Fruit fly (Drosophila melanogaster) whole organism, embryonic: ENCODE measurements around the gene CG14431.

Experiments used
- Blimp-1 ChIP-seq: fragments of 200-800 bp; sonication (Bioruptor generic); optimal IDR thresholded peaks from 3 replicates; lab custom pipeline; 2018; ENCODE audit warnings: missing biosample characterization, missing genetic modification characterization, mild to moderate bottlenecking, moderate library complexity, missing genetic modification reagents
- CG1024 ChIP-seq: fragments of 200-800 bp; sonication (Bioruptor generic); IDR thresholded peaks from 2 replicates; pipeline ENCODE4 v1.3.6; 2022; ENCODE audit warnings: missing biosample characterization, missing genetic modification characterization
- CG10366 ChIP-seq: fragments of 200-800 bp; sonication (Bioruptor generic); IDR thresholded peaks from 2 replicates; pipeline ENCODE4 v1.3.6; 2022; ENCODE audit warnings: missing biosample characterization, missing genetic modification characterization
- CG10565 ChIP-seq: fragments of 200-800 bp; sonication (Bioruptor generic); optimal IDR thresholded peaks from 3 replicates; lab custom pipeline; 2016; ENCODE audit warnings: missing biosample characterization, mild to moderate bottlenecking, missing genetic modification characterization
- CG11456 ChIP-seq: fragments of 200-800 bp; sonication (Bioruptor generic); IDR thresholded peaks from 3 replicates; pipeline ENCODE4 v1.3.6; 2022; ENCODE audit warnings: missing biosample characterization, missing genetic modification characterization
- CG11504 ChIP-seq: fragments of 200-800 bp; sonication (Bioruptor generic); optimal IDR thresholded peaks from 3 replicates; lab custom pipeline; 2019; ENCODE audit warnings: missing biosample characterization, mild to moderate bottlenecking, missing genetic modification characterization, moderate library complexity
- CG1233 ChIP-seq: fragments of 200-800 bp; sonication (Bioruptor generic); optimal IDR thresholded peaks from 4 replicates; lab custom pipeline; 2018; ENCODE audit warnings: missing biosample characterization, mild to moderate bottlenecking, missing genetic modification characterization
- CG14014 ChIP-seq: fragments of 200-800 bp; sonication (Bioruptor generic); IDR thresholded peaks from 2 replicates; pipeline ENCODE4 v1.3.6; 2022; ENCODE audit warnings: missing biosample characterization, missing genetic modification characterization
- CG16815 ChIP-seq: fragments of 200-800 bp; sonication (Bioruptor generic); optimal IDR thresholded peaks from 3 replicates; lab custom pipeline; 2017; ENCODE audit warnings: missing biosample characterization, mild to moderate bottlenecking, missing genetic modification characterization
- CG30403 ChIP-seq: fragments of 200-800 bp; sonication (Bioruptor generic); optimal IDR thresholded peaks from 3 replicates; lab custom pipeline; 2016; ENCODE audit warnings: missing biosample characterization, missing genetic modification characterization
- CG32772 ChIP-seq: fragments of 200-800 bp; sonication (Bioruptor generic); IDR thresholded peaks from 2 replicates; pipeline ENCODE4 v1.3.6; 2022; ENCODE audit warnings: missing biosample characterization, missing genetic modification characterization
- CG3281 ChIP-seq: fragments of 200-800 bp; sonication (Bioruptor generic); optimal IDR thresholded peaks from 3 replicates; lab custom pipeline; 2017; ENCODE audit warnings: missing biosample characterization, mild to moderate bottlenecking, missing genetic modification characterization
- CG34422 ChIP-seq: fragments of 200-800 bp; sonication (Bioruptor generic); IDR thresholded peaks from 3 replicates; pipeline ENCODE4 v1.3.6; 2022; ENCODE audit warnings: missing biosample characterization, missing genetic modification characterization
- CG3995 ChIP-seq: fragments of 200-800 bp; sonication (Bioruptor generic); optimal IDR thresholded peaks from 3 replicates; lab custom pipeline; 2016; ENCODE audit warnings: missing biosample characterization, missing genetic modification characterization
- CG43689 ChIP-seq: fragments of 200-800 bp; sonication (Bioruptor generic); IDR thresholded peaks from 2 replicates; pipeline ENCODE4 v1.3.6; 2022; ENCODE audit warnings: missing biosample characterization, missing genetic modification characterization
- CG4404 ChIP-seq: fragments of 200-800 bp; sonication (Bioruptor generic); IDR thresholded peaks from 2 replicates; pipeline ENCODE4 v1.3.6; 2022; ENCODE audit warnings: missing biosample characterization, missing genetic modification characterization
- CG4820 ChIP-seq: fragments of 200-800 bp; sonication (Bioruptor generic); optimal IDR thresholded peaks from 3 replicates; lab custom pipeline; 2016; ENCODE audit warnings: missing biosample characterization, missing genetic modification characterization
- CG6683 ChIP-seq: fragments of 200-800 bp; sonication (Bioruptor generic); optimal IDR thresholded peaks from 2 replicates; lab custom pipeline; 2017; ENCODE audit warnings: missing biosample characterization, mild to moderate bottlenecking, missing genetic modification characterization, missing genetic modification reagents
- CG7271 ChIP-seq: fragments of 200-800 bp; sonication (Bioruptor generic); optimal IDR thresholded peaks from 2 replicates; lab custom pipeline; 2018; ENCODE audit warnings: missing biosample characterization, mild to moderate bottlenecking, missing genetic modification characterization, moderate library complexity
- CG8388 ChIP-seq: fragments of 200-800 bp; sonication (Bioruptor generic); optimal IDR thresholded peaks from 2 replicates; lab custom pipeline; 2019; ENCODE audit warnings: missing biosample characterization, mild to moderate bottlenecking, missing genetic modification characterization, moderate library complexity
- CG8924 ChIP-seq: fragments of 200-800 bp; optimal IDR thresholded peaks from 3 replicates; lab custom pipeline; 2019; ENCODE audit warnings: missing biosample characterization, mild to moderate bottlenecking, missing genetic modification characterization, moderate library complexity
- CG9817 ChIP-seq: fragments of 200-800 bp; sonication (Bioruptor generic); optimal IDR thresholded peaks from 2 replicates; lab custom pipeline; 2018; ENCODE audit warnings: missing biosample characterization, mild to moderate bottlenecking, missing genetic modification characterization, moderate library complexity
- Dip2 ChIP-seq: fragments of 200-800 bp; sonication (Bioruptor generic); IDR thresholded peaks from 2 replicates; pipeline ENCODE4 v1.3.6; 2022; ENCODE audit warnings: missing biosample characterization, missing genetic modification characterization
- Doc2 ChIP-seq: fragments of 200-800 bp; sonication (Bioruptor generic); IDR thresholded peaks from 2 replicates; pipeline ENCODE4 v1.3.6; 2022; ENCODE audit warnings: missing biosample characterization, missing genetic modification characterization
- HHEX ChIP-seq: fragments of 200-800 bp; sonication (Bioruptor generic); optimal IDR thresholded peaks from 3 replicates; lab custom pipeline; 2017; ENCODE audit warnings: missing biosample characterization, mild to moderate bottlenecking, missing genetic modification characterization, missing genetic modification reagents
- Hey ChIP-seq: fragments of 200-800 bp; sonication (Bioruptor generic); optimal IDR thresholded peaks from 3 replicates; lab custom pipeline; 2018; ENCODE audit warnings: missing biosample characterization, mild to moderate bottlenecking, missing genetic modification characterization
- Hsf ChIP-seq: fragments of 200-800 bp; sonication (Bioruptor generic); optimal IDR thresholded peaks from 3 replicates; lab custom pipeline; 2016; ENCODE audit warnings: missing biosample characterization, missing genetic modification characterization
- MESR4 ChIP-seq: fragments of 200-800 bp; sonication (Bioruptor generic); optimal IDR thresholded peaks from 2 replicates; lab custom pipeline; 2018; ENCODE audit warnings: missing biosample characterization, mild to moderate bottlenecking, missing genetic modification characterization, moderate library complexity
- Mes4 ChIP-seq: fragments of 200-800 bp; sonication (Bioruptor generic); optimal IDR thresholded peaks from 2 replicates; lab custom pipeline; 2016; ENCODE audit warnings: missing biosample characterization, missing genetic modification characterization
- Spps ChIP-seq: fragments of 200-800 bp; sonication (Bioruptor generic); optimal IDR thresholded peaks from 2 replicates; lab custom pipeline; 2018; ENCODE audit warnings: missing biosample characterization, mild to moderate bottlenecking, missing genetic modification characterization
- btn ChIP-seq: fragments of 200-800 bp; sonication (Bioruptor generic); optimal IDR thresholded peaks from 2 replicates; lab custom pipeline; 2016; ENCODE audit warnings: missing biosample characterization, missing genetic modification characterization
- caup ChIP-seq: fragments of 200-800 bp; sonication (Bioruptor generic); optimal IDR thresholded peaks from 3 replicates; lab custom pipeline; 2017; ENCODE audit warnings: missing biosample characterization, mild to moderate bottlenecking, missing genetic modification characterization, moderate library complexity; ENCODE audit not compliant: severe bottlenecking
- danr ChIP-seq: fragments of 200-800 bp; sonication (Bioruptor generic); IDR thresholded peaks from 2 replicates; pipeline ENCODE4 v1.3.6; 2022; ENCODE audit warnings: missing biosample characterization, missing genetic modification characterization
- dmrt99B ChIP-seq: fragments of 200-800 bp; sonication (Bioruptor generic); optimal IDR thresholded peaks from 2 replicates; lab custom pipeline; 2018; ENCODE audit warnings: missing biosample characterization, mild to moderate bottlenecking, missing genetic modification characterization, moderate library complexity
- ewg ChIP-seq: fragments of 200-800 bp; sonication (Bioruptor generic); optimal IDR thresholded peaks from 3 replicates; lab custom pipeline; 2017; ENCODE audit warnings: mild to moderate bottlenecking, missing biosample characterization, missing genetic modification reagents, missing genetic modification characterization
- gro ChIP-seq: fragments of 200-800 bp; sonication (Bioruptor generic); optimal IDR thresholded peaks from 2 replicates; lab custom pipeline; 2016; ENCODE audit warnings: missing biosample characterization, missing genetic modification characterization
- h ChIP-seq: fragments of >200 bp; optimal IDR thresholded peaks from 2 replicates; lab custom pipeline; 2017
- hbn ChIP-seq: fragments of 200-800 bp; sonication (Bioruptor generic); IDR thresholded peaks from 2 replicates; pipeline ENCODE4 v1.3.6; 2022; ENCODE audit warnings: missing biosample characterization, missing genetic modification characterization; ENCODE audit not compliant: partially characterized antibody
- hth ChIP-seq: fragments of >200 bp; optimal IDR thresholded peaks from 2 replicates; lab custom pipeline; 2017; ENCODE audit warnings: inconsistent platforms
- lab ChIP-seq: fragments of 200-800 bp; sonication (Bioruptor generic); optimal IDR thresholded peaks from 3 replicates; lab custom pipeline; 2017; ENCODE audit warnings: missing biosample characterization, missing genetic modification characterization, mild to moderate bottlenecking, moderate library complexity, missing genetic modification reagents
- pan ChIP-seq, 4 experiments: fragments of >200 bp in 3 of 4; fragments of 200-800 bp in 1 of 4; sonication (Bioruptor generic) in 1 of 4; optimal IDR thresholded peaks in 3 of 4; IDR thresholded peaks in 1 of 4; 2 replicates each; pipeline versions ENCODE4 v1.3.6 to Lab custom; 2017 to 2022; ENCODE audit warnings: missing biosample characterization in 2 of 4, missing genetic modification characterization in 2 of 4, mixed read lengths in 1 of 4
- pnt ChIP-seq: fragments of 200-800 bp; sonication (Bioruptor generic); optimal IDR thresholded peaks from 3 replicates; lab custom pipeline; 2016; ENCODE audit warnings: missing biosample characterization, missing genetic modification characterization
- scrt ChIP-seq: fragments of 200-800 bp; sonication (Bioruptor generic); optimal IDR thresholded peaks from 2 replicates; lab custom pipeline; 2018; ENCODE audit warnings: missing biosample characterization, mild to moderate bottlenecking, missing genetic modification characterization, moderate library complexity
- seq ChIP-seq: fragments of 200-800 bp; sonication (Bioruptor generic); IDR thresholded peaks from 2 replicates; pipeline ENCODE4 v1.3.6; 2022; ENCODE audit warnings: missing biosample characterization, missing genetic modification characterization
- sisA ChIP-seq: fragments of 200-800 bp; sonication (Bioruptor generic); IDR thresholded peaks from 2 replicates; pipeline ENCODE4 v1.3.6; 2022; ENCODE audit warnings: missing biosample characterization, missing genetic modification characterization
- tio ChIP-seq: fragments of 200-800 bp; sonication (Bioruptor generic); optimal IDR thresholded peaks from 2 replicates; lab custom pipeline; 2017; ENCODE audit warnings: missing biosample characterization, missing genetic modification characterization, inconsistent platforms
- tna ChIP-seq: fragments of 200-800 bp; sonication (Bioruptor generic); IDR thresholded peaks from 2 replicates; pipeline ENCODE4 v1.3.6; 2022; ENCODE audit warnings: missing biosample characterization, missing genetic modification characterization; ENCODE audit not compliant: partially characterized antibody
- trh ChIP-seq: fragments of 200-800 bp; sonication (Bioruptor generic); optimal IDR thresholded peaks from 2 replicates; lab custom pipeline; 2016; ENCODE audit warnings: missing biosample characterization, missing genetic modification characterization
- wek ChIP-seq: fragments of 200-800 bp; sonication (Bioruptor generic); optimal IDR thresholded peaks from 3 replicates; lab custom pipeline; 2018; ENCODE audit warnings: missing biosample characterization, mild to moderate bottlenecking, missing genetic modification characterization, moderate library complexity

The CG14431 gene

dm6 chrX:6861523-6862077, 46.5 kb upstream of the CG14431 start (continued):
- peak; percentile 22 for TF ChIP-seq Blimp-1
- no peak for TF ChIP-seq MESR4 (GFP tag; lab: Kevin White, UChicago)
- TF ChIP-seq CG3995, result peak; percentile 10
- TF ChIP-seq dmrt99B (tag; lab: Kevin White, UChicago), result peak; percentile 66
- TF ChIP-seq CG34422 (GFP tag; lab: Robert Waterston, UW), result peak; percentile 29; the same call in 1 of the 3 replicates
- TF ChIP-seq CG11456 (GFP tag; lab: Robert Waterston, UW), result peak; percentile 73
- peak; percentile 54 for TF ChIP-seq lab (GFP tag; lab: Kevin White, UChicago)
- TF ChIP-seq CG16815 (GFP tag; lab: Kevin White, UChicago), result peak; percentile 19
- peak; percentile 44 for TF ChIP-seq CG9817 (tag; lab: Kevin White, UChicago)
- no peak for TF ChIP-seq pnt (GFP tag; lab: Kevin White, UChicago)
- TF ChIP-seq seq (GFP tag; lab: Robert Waterston, UW), result no peak; the same call in 1 of the 2 replicates
- TF ChIP-seq wek (GFP tag; lab: Kevin White, UChicago), result no peak
- TF ChIP-seq Dip2 (GFP tag; lab: Robert Waterston, UW), result no peak
- 0 out of 2 replicates have a peak, but pooled peaks have one; percentile 30 for TF ChIP-seq sisA (GFP tag; lab: Robert Waterston, UW)
- peak; percentile 30; the same call in 1 of the 2 replicates for TF ChIP-seq CG1024
- peak; percentile 13 for TF ChIP-seq gro (GFP tag; lab: Kevin White, UChicago)
- TF ChIP-seq Mes4, result no peak
- peak; percentile 12; the same call in 1 of the 2 replicates for TF ChIP-seq CG4404 (GFP tag; lab: Robert Waterston, UW)
- no peak for TF ChIP-seq CG4820
- no peak for TF ChIP-seq CG6683 (GFP tag; lab: Kevin White, UChicago)
- TF ChIP-seq hth, result no peak
- peak; percentile 68 for TF ChIP-seq CG14014
- TF ChIP-seq CG1233 (GFP tag; lab: Kevin White, UChicago), result peak; percentile 100
- TF ChIP-seq hbn (GFP tag; lab: Robert Waterston, UW), result peak; percentile 35; the same call in 1 of the 2 replicates
- peak; percentile 70 for TF ChIP-seq CG3281
- peak; percentile 73 for TF ChIP-seq caup (GFP tag; lab: Kevin White, UChicago)
- TF ChIP-seq Hsf (GFP tag; lab: Kevin White, UChicago), result peak; percentile 43
- TF ChIP-seq CG8388 (GFP tag; lab: Kevin White, UChicago), result no peak
- TF ChIP-seq HHEX, result peak; percentile 72
- TF ChIP-seq CG10366 (GFP tag; lab: Robert Waterston, UW), result peak; percentile 64; the same call in 1 of the 2 replicates
- peak; percentile 52 for TF ChIP-seq Hey (tag; lab: Kevin White, UChicago)
- TF ChIP-seq tna (GFP tag; lab: Robert Waterston, UW), result no peak
- peak; percentile 66 for TF ChIP-seq CG32772 (GFP tag; lab: Robert Waterston, UW)
- no peak for TF ChIP-seq btn (GFP tag; lab: Kevin White, UChicago)
- TF ChIP-seq danr (GFP tag; lab: Robert Waterston, UW), result peak; percentile 35; the same call in 1 of the 2 replicates
- no peak for TF ChIP-seq h (lab: Kevin White, UChicago)
- peak; percentile 55 for TF ChIP-seq CG8924 (tag; lab: Kevin White, UChicago)
- TF ChIP-seq Spps, result no peak
- TF ChIP-seq scrt (GFP tag; lab: Kevin White, UChicago), result peak; percentile 32
- peak; percentile 16 for TF ChIP-seq ewg (GFP tag; lab: Kevin White, UChicago)
- TF ChIP-seq CG10565, result no peak
- peak; percentile 65 for TF ChIP-seq CG11504 (tag; lab: Kevin White, UChicago)
- no peak for TF ChIP-seq CG43689 (GFP tag; lab: Robert Waterston, UW)
- TF ChIP-seq trh (GFP tag; lab: Kevin White, UChicago), result no peak
- TF ChIP-seq CG7271, result no peak
- TF ChIP-seq pan (optimal IDR thresholded peaks at IDR 0.05; lab: Kevin White, UChicago), result no peak
- TF ChIP-seq pan (GFP tag; optimal IDR thresholded peaks at IDR 0.05 in 1 of 2, IDR thresholded peaks at IDR 0.05 in 1 of 2), result peak in 1 of 2 experiments; percentile 78
- TF ChIP-seq Doc2, result no peak
- TF ChIP-seq CG30403 (GFP tag; lab: Kevin White, UChicago), result peak; percentile 37
- TF ChIP-seq tio, result no peak
